Worm (Caenorhabditis elegans): Measurements from ENCODE around the gene vwa-8.

- TF ChIP-seq ztf-16 (tag; optimal IDR thresholded peaks at IDR 0.05) (no peak), fkh-10 (GFP tag; optimal IDR thresholded peaks at IDR 0.05) (no peak), lin-11 (tag; optimal IDR thresholded peaks at IDR 0.05) (no peak), pha-4 (tag; optimal IDR thresholded peaks at IDR 0.05) (no peak), ama-1 (optimal IDR thresholded peaks at IDR 0.05) (no peak), elt-2 (tag; optimal IDR thresholded peaks at IDR 0.05) (no peak), pros-1 (tag; optimal IDR thresholded peaks at IDR 0.05) (no peak), dmd-4 (tag; optimal IDR thresholded peaks at IDR 0.05; ENCODE audit: borderline replicate concordance) (no peak)
These were observed 9.9 kb upstream of the vwa-8 start, which contains the start of gene scav-4 for ce11 chrX:12981393-12981792.

Measured in whole organism, late embryonic.